Fruit fly (Drosophila melanogaster): ENCODE data around the gene Or13a.

Or13a gene

DNA sequence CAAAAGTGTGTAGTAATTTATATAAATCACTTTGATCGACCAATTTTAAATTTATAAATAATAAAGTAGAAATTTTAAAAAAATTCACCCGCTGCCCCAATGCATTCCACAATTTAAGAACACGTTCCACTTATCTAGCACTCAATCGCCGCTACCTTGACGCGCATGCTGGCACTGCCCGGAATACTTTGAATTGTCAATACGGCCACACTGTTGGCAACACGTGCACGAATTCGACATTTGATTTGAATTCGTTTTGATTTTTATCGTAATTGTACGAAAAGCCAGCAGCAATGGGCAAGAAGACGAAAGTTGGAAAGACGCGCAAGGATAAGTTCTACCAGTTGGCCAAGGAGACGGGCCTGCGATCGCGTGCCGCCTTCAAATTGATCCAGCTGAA is 22.6 kb downstream of the Or13a start, which contains the start of gene CG8939 (continued):
- no peak for TF ChIP-seq zfh1 (GFP tag; IDR thresholded peaks at IDR 0.05)
- TF ChIP-seq Side (GFP tag; optimal IDR thresholded peaks at IDR 0.05): no peak
- no peak for TF ChIP-seq CG9215 (GFP tag; IDR thresholded peaks at IDR 0.05)
- no peak for TF ChIP-seq CG3407 (GFP tag; optimal IDR thresholded peaks at IDR 0.05)
- TF ChIP-seq mld (GFP tag; IDR thresholded peaks at IDR 0.05; ENCODE audit: partially characterized antibody): no peak
- no peak for TF ChIP-seq Eip74EF (GFP tag; optimal IDR thresholded peaks at IDR 0.05)
- TF ChIP-seq NC2α (GFP tag; optimal IDR thresholded peaks at IDR 0.05): no peak
- no peak for TF ChIP-seq Lim3 (GFP tag; IDR thresholded peaks at IDR 0.05)
- no peak for TF ChIP-seq tio (GFP tag; optimal IDR thresholded peaks at IDR 0.05)
- TF ChIP-seq sens (GFP tag): no peak
- no peak for TF ChIP-seq slou (GFP tag; optimal IDR thresholded peaks at IDR 0.05)
- no peak for TF ChIP-seq CG13296 (GFP tag; optimal IDR thresholded peaks at IDR 0.05)
- peak; percentile 92 for TF ChIP-seq cwo (GFP tag; optimal IDR thresholded peaks at IDR 0.05)
- TF ChIP-seq Stat92E (GFP tag; optimal IDR thresholded peaks at IDR 0.05): no peak
- no peak for TF ChIP-seq H2.0 (GFP tag; IDR thresholded peaks at IDR 0.05)
- TF ChIP-seq pnt (GFP tag; optimal IDR thresholded peaks at IDR 0.05): no peak
- no peak for TF ChIP-seq Meics (GFP tag; optimal IDR thresholded peaks at IDR 0.05)
- no peak for TF ChIP-seq eve (GFP tag; optimal IDR thresholded peaks at IDR 0.05)
- no peak for TF ChIP-seq CG10979 (tag; optimal IDR thresholded peaks at IDR 0.05)
- TF ChIP-seq Opbp (GFP tag; IDR thresholded peaks at IDR 0.05; ENCODE audit: partially characterized antibody): 0 out of 3 replicates have a peak, but pooled peaks have one; percentile 21
- no peak for TF ChIP-seq Oli (tag; optimal IDR thresholded peaks at IDR 0.05)
- TF ChIP-seq CG14667 (GFP tag; IDR thresholded peaks at IDR 0.05): no peak
- TF ChIP-seq CG12942 (GFP tag; optimal IDR thresholded peaks at IDR 0.05): no peak
- TF ChIP-seq Pdp1 (GFP tag; optimal IDR thresholded peaks at IDR 0.05): no peak
- no peak for TF ChIP-seq NFAT (GFP tag; IDR thresholded peaks at IDR 0.05)
- TF ChIP-seq CG31388 (GFP tag; optimal IDR thresholded peaks at IDR 0.05): no peak
- no peak for TF ChIP-seq Hr3 (GFP tag; optimal IDR thresholded peaks at IDR 0.05)
- TF ChIP-seq CG9797 (GFP tag; optimal IDR thresholded peaks at IDR 0.05): peak; percentile 74
- peak; percentile 87 for TF ChIP-seq CG30020 (tag; optimal IDR thresholded peaks at IDR 0.05)
- no peak for TF ChIP-seq bowl (GFP tag; IDR thresholded peaks at IDR 0.05)
- no peak for TF ChIP-seq CG2129 (GFP tag; IDR thresholded peaks at IDR 0.05; ENCODE audit: partially characterized antibody)
- TF ChIP-seq unc-4 (GFP tag; IDR thresholded peaks at IDR 0.05; ENCODE audit: partially characterized antibody): 0 out of 2 replicates have a peak, but pooled peaks have one; percentile 18
- no peak for TF ChIP-seq CG17359 (tag; optimal IDR thresholded peaks at IDR 0.05)
- no peak for TF ChIP-seq pb (GFP tag; optimal IDR thresholded peaks at IDR 0.05)
- TF ChIP-seq MESR4 (GFP tag; optimal IDR thresholded peaks at IDR 0.05): peak; percentile 67
- no peak for TF ChIP-seq dimm (GFP tag; IDR thresholded peaks at IDR 0.05)
- TF ChIP-seq CG1602 (GFP tag; optimal IDR thresholded peaks at IDR 0.05): no peak
- TF ChIP-seq Hsf (GFP tag; optimal IDR thresholded peaks at IDR 0.05): no peak
- no peak for TF ChIP-seq Vsx1 (GFP tag; optimal IDR thresholded peaks at IDR 0.05)
- TF ChIP-seq Ets97D (GFP tag; optimal IDR thresholded peaks at IDR 0.05): peak; percentile 42
- TF ChIP-seq Sin3A (optimal IDR thresholded peaks at IDR 0.05): peak; percentile 20
- no peak for TF ChIP-seq en (GFP tag; optimal IDR thresholded peaks at IDR 0.05)
- peak; percentile 81 for TF ChIP-seq E2f2 (GFP tag; IDR thresholded peaks at IDR 0.05)
- no peak for TF ChIP-seq CG34422 (GFP tag; IDR thresholded peaks at IDR 0.05)
- TF ChIP-seq CG18262 (tag; optimal IDR thresholded peaks at IDR 0.05): no peak
- no peak for TF ChIP-seq Xrp1 (GFP tag; IDR thresholded peaks at IDR 0.05)
- no peak for TF ChIP-seq repo (GFP tag; optimal IDR thresholded peaks at IDR 0.05)
- no peak for TF ChIP-seq dpn (GFP tag; optimal IDR thresholded peaks at IDR 0.05)
- TF ChIP-seq Taf1 (GFP tag; IDR thresholded peaks at IDR 0.05): no peak
- TF ChIP-seq Dref (GFP tag; IDR thresholded peaks at IDR 0.05): peak; percentile 15; the same call in 1 of the 2 replicates
- no peak for TF ChIP-seq crol (GFP tag; IDR thresholded peaks at IDR 0.05)
- no peak for TF ChIP-seq Kr (GFP tag; optimal IDR thresholded peaks at IDR 0.05)

Measured in whole organism, embryonic.